Fruit fly (Drosophila melanogaster) whole organism, adult: ENCODE results near the gene iav.

Source experiments
- CG12768 ChIP-seq: fragments of 200-800 bp; sonication (Bioruptor generic); optimal IDR thresholded peaks from 2 replicates; lab custom pipeline; 2017; ENCODE audit warnings: missing biosample characterization, missing genetic modification characterization, mild to moderate bottlenecking, moderate library complexity, missing genetic modification reagents
- Hr96 ChIP-seq: fragments of 200-800 bp; sonication (Bioruptor generic); optimal IDR thresholded peaks from 2 replicates; lab custom pipeline; 2016; ENCODE audit warnings: missing biosample characterization, missing genetic modification characterization

DNA sequence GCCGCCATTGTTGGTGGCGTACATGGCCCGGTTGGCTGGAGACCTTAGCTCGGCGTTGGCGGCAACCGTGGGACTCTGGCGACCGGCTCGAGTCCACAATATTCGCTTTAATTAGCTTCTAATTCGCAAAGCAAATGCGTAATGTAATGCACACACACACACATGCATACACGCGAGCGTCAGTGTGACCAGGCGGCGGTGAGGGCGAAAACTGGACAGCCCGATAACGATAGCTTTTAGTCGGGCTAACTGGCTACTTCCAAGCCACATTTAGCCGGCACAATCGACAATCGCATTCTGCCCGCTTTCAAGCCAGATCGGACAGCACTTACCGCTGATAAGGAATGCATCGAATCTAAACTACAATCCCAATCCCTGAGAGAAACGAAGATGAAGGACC is 6.9 kb downstream of the iav start, which contains the start of the genes Nf-YC and xit:
- TF ChIP-seq Hr96 (GFP tag; lab: Kevin White, UChicago) = no peak
- TF ChIP-seq CG12768 = no peak
